Fruit fly (Drosophila melanogaster): ENCODE measurements around the gene CG11563.

The CG11563 gene

dm6 chr3R:31687782-31688181 lies 49.1 kb upstream of the CG11563 start (continued):
- peak in 1 of 2 experiments; percentile 84 for TF ChIP-seq bsh (GFP tag; optimal IDR thresholded peaks at IDR 0.05)
- TF ChIP-seq ERR (GFP tag; optimal IDR thresholded peaks at IDR 0.05): no peak
- 0 out of 4 replicates have a peak, but pooled peaks have one; percentile 18 for TF ChIP-seq Gug (GFP tag; IDR thresholded peaks at IDR 0.05)
- peak; percentile 19 to 40 for TF ChIP-seq dpn (GFP tag; optimal IDR thresholded peaks at IDR 0.05)
- TF ChIP-seq Sin3A (optimal IDR thresholded peaks at IDR 0.05): no peak
- TF ChIP-seq Usf (GFP tag; optimal IDR thresholded peaks at IDR 0.05): no peak
- peak; percentile 56; the same call in 1 of the 2 replicates for TF ChIP-seq wor (GFP tag; IDR thresholded peaks at IDR 0.05)
- no peak for TF ChIP-seq ash1 (GFP tag; optimal IDR thresholded peaks at IDR 0.05)
- peak; percentile 23 for TF ChIP-seq CG11504 (tag; optimal IDR thresholded peaks at IDR 0.05)
- no peak for TF ChIP-seq CG11723 (GFP tag; optimal IDR thresholded peaks at IDR 0.05)
- TF ChIP-seq CG13287 (GFP tag; IDR thresholded peaks at IDR 0.05; ENCODE audit: partially characterized antibody): no peak
- 0 out of 3 replicates have a peak, but pooled peaks have one; percentile 24 for TF ChIP-seq zfh1 (GFP tag; IDR thresholded peaks at IDR 0.05)
- peak; percentile 48 for TF ChIP-seq CG12219 (GFP tag; optimal IDR thresholded peaks at IDR 0.05)
- TF ChIP-seq CG15696 (tag; optimal IDR thresholded peaks at IDR 0.05): no peak
- TF ChIP-seq Xrp1 (GFP tag; IDR thresholded peaks at IDR 0.05): peak; percentile 72
- TF ChIP-seq chm (GFP tag; IDR thresholded peaks at IDR 0.05): peak; percentile 69; the same call in 1 of the 2 replicates
- no peak for TF ChIP-seq Atf3 (GFP tag; optimal IDR thresholded peaks at IDR 0.05)
- TF ChIP-seq Oli (tag; optimal IDR thresholded peaks at IDR 0.05): peak; percentile 53
- TF ChIP-seq gt (GFP tag; IDR thresholded peaks at IDR 0.05): no peak
- peak; percentile 58 for TF ChIP-seq sisA (GFP tag; IDR thresholded peaks at IDR 0.05)
- TF ChIP-seq bcd (GFP tag; optimal IDR thresholded peaks at IDR 0.05): peak; percentile 31
- TF ChIP-seq CG10462 (GFP tag; optimal IDR thresholded peaks at IDR 0.05): no peak
- no peak for TF ChIP-seq stc (GFP tag; IDR thresholded peaks at IDR 0.05)
- peak; percentile 57 for TF ChIP-seq Ssrp (tag; optimal IDR thresholded peaks at IDR 0.05)
- peak; percentile 67 for TF ChIP-seq dmrt11E (tag; optimal IDR thresholded peaks at IDR 0.05)
- TF ChIP-seq sc (optimal IDR thresholded peaks at IDR 0.05): no peak
- peak; percentile 41 for TF ChIP-seq sc (GFP tag; optimal IDR thresholded peaks at IDR 0.05)
- TF ChIP-seq disco-r (GFP tag; optimal IDR thresholded peaks at IDR 0.05): peak; percentile 1
- no peak for TF ChIP-seq Trl (optimal IDR thresholded peaks at IDR 0.05)
- peak; percentile 26 for TF ChIP-seq Trl (GFP tag; optimal IDR thresholded peaks at IDR 0.05)
- peak; percentile 36 for TF ChIP-seq CG13775 (GFP tag; optimal IDR thresholded peaks at IDR 0.05)
- peak; percentile 47 for TF ChIP-seq CG16863 (GFP tag; optimal IDR thresholded peaks at IDR 0.05)
- TF ChIP-seq Ets65A (GFP tag): peak; percentile 89
- TF ChIP-seq dimm (GFP tag; IDR thresholded peaks at IDR 0.05): no peak
- TF ChIP-seq CG10431 (GFP tag; optimal IDR thresholded peaks at IDR 0.05): no peak
- no peak for TF ChIP-seq slou (GFP tag; optimal IDR thresholded peaks at IDR 0.05)
- no peak for TF ChIP-seq mam (GFP tag; optimal IDR thresholded peaks at IDR 0.05)
- peak; percentile 32 for TF ChIP-seq CG17359 (tag; optimal IDR thresholded peaks at IDR 0.05)
- peak; percentile 48; the same call in 1 of the 3 replicates for TF ChIP-seq otp (GFP tag; IDR thresholded peaks at IDR 0.05)
- peak; percentile 4 for TF ChIP-seq CG12155 (GFP tag; optimal IDR thresholded peaks at IDR 0.05)
- no peak for TF ChIP-seq yki (optimal IDR thresholded peaks at IDR 0.05)
- no peak for TF ChIP-seq CG12744 (GFP tag; optimal IDR thresholded peaks at IDR 0.05)
- no peak for TF ChIP-seq Dref (GFP tag; IDR thresholded peaks at IDR 0.05)
- peak; percentile 54 for TF ChIP-seq CG1529 (GFP tag; optimal IDR thresholded peaks at IDR 0.05)
- no peak for TF ChIP-seq emc (GFP tag; optimal IDR thresholded peaks at IDR 0.05)
- no peak for TF ChIP-seq CG13123 (GFP tag; optimal IDR thresholded peaks at IDR 0.05)
- no peak for TF ChIP-seq Bgb (GFP tag; IDR thresholded peaks at IDR 0.05; ENCODE audit: partially characterized antibody)
- no peak for TF ChIP-seq CG7786 (GFP tag; optimal IDR thresholded peaks at IDR 0.05)
- TF ChIP-seq gem (tag; optimal IDR thresholded peaks at IDR 0.05): peak; percentile 70
- TF ChIP-seq CG14710 (tag; optimal IDR thresholded peaks at IDR 0.05): peak; percentile 7
- TF ChIP-seq CG10267 (tag; optimal IDR thresholded peaks at IDR 0.05): no peak
- no peak for TF ChIP-seq pb (GFP tag; optimal IDR thresholded peaks at IDR 0.05)
- peak; percentile 32; the same call in 1 of the 2 replicates for TF ChIP-seq ssp (GFP tag; IDR thresholded peaks at IDR 0.05)
